Worm (Caenorhabditis elegans) whole organism, young adult: Measurements from ENCODE around the gene chil-24.

Experiments used
- ceh-100 ChIP-seq: fragments of 200-800 bp; sonication (Bioruptor generic); IDR thresholded peaks from 2 replicates; pipeline ENCODE4 v1.3.6; 2022; ENCODE audit warnings: missing genetic modification reagents, missing genetic modification characterization, missing compliant biosample characterization
- mxl-1 ChIP-seq: sonication (generic microtip); optimal IDR thresholded peaks from 2 replicates; lab custom pipeline; 2016; ENCODE audit warnings: missing genetic modification characterization, missing compliant biosample characterization
- tbp1 ChIP-seq: fragments of 200-800 bp; sonication (Bioruptor generic); optimal IDR thresholded peaks from 2 replicates; lab custom pipeline; 2018; ENCODE audit warnings: mild to moderate bottlenecking, missing genetic modification characterization, missing compliant biosample characterization
- unc-130 ChIP-seq: sonication (generic microtip); optimal IDR thresholded peaks from 2 replicates; lab custom pipeline; 2016; ENCODE audit warnings: missing genetic modification reagents, missing genetic modification characterization, missing compliant biosample characterization
- ztf-25 ChIP-seq: fragments of 200-800 bp; sonication (Bioruptor generic); IDR thresholded peaks from 2 replicates; pipeline ENCODE4 v1.3.6; 2022; ENCODE audit warnings: missing genetic modification reagents, missing genetic modification characterization, missing compliant biosample characterization

ce11 chrII:3123206-3123605 is 5.8 kb upstream of the chil-24 start, which contains the start of gene srh-71:
- TF ChIP-seq mxl-1 (tag; lab: Kevin White, UChicago): no peak
- no peak for TF ChIP-seq ceh-100
- no peak for TF ChIP-seq tbp1 (GFP tag; lab: Kevin White, UChicago)
- TF ChIP-seq unc-130: no peak
- TF ChIP-seq ztf-25 (GFP tag; lab: Robert Waterston, UW): no peak
